Fruit fly (Drosophila melanogaster): ENCODE data around the gene CG32576.

dm6 chrX:16266437-16266836 is 21.9 kb downstream of the CG32576 start, which contains the start of gene CG12507:
- TF ChIP-seq crc (GFP tag; optimal IDR thresholded peaks at IDR 0.05) (no peak), vvl (GFP tag; IDR thresholded peaks at IDR 0.05) (no peak), vfl (GFP tag; optimal IDR thresholded peaks at IDR 0.05) (no peak), MTF-1 (GFP tag; optimal IDR thresholded peaks at IDR 0.05; ENCODE audit: borderline replicate concordance) (no peak), CG12659 (GFP tag; optimal IDR thresholded peaks at IDR 0.05) (no peak), CG9727 (GFP tag; optimal IDR thresholded peaks at IDR 0.05) (no peak), Hsf (GFP tag; optimal IDR thresholded peaks at IDR 0.05) (no peak), Ravus (GFP tag; IDR thresholded peaks at IDR 0.05) (no peak), zen2 (GFP tag; IDR thresholded peaks at IDR 0.05; ENCODE audit: partially characterized antibody) (no peak), MBD-R2 (GFP tag; IDR thresholded peaks at IDR 0.05) (no peak), CG32767 (GFP tag; IDR thresholded peaks at IDR 0.05) (no peak), CG7987 (GFP tag; optimal IDR thresholded peaks at IDR 0.05) (no peak)
